Fruit fly (Drosophila melanogaster): ENCODE results near the gene Sas-4.

dm6 chr3R:7108589-7109312, 42.4 kb upstream of the Sas-4 start:
- TF ChIP-seq EcR (GFP tag; optimal IDR thresholded peaks at IDR 0.05): no peak
- no peak for TF ChIP-seq usp (GFP tag; optimal IDR thresholded peaks at IDR 0.05)
- no peak for TF ChIP-seq CG8478 (optimal IDR thresholded peaks at IDR 0.05)

Data from whole organism.